Fruit fly (Drosophila melanogaster): Measurements from ENCODE around the gene Oatp33Ea.

Oatp33Ea gene

dm6 chr2L:12434535-12434938 is 11.2 kb downstream of the Oatp33Ea start, which contains the start of gene SC35 (continued):
- TF ChIP-seq CG34376 (GFP tag; optimal IDR thresholded peaks at IDR 0.05), result no peak
- TF ChIP-seq peb (GFP tag; IDR thresholded peaks at IDR 0.05), result no peak
- TF ChIP-seq eve (GFP tag; optimal IDR thresholded peaks at IDR 0.05), result no peak
- no peak for TF ChIP-seq ATbp (GFP tag; optimal IDR thresholded peaks at IDR 0.05)
- TF ChIP-seq disco-r (GFP tag; optimal IDR thresholded peaks at IDR 0.05), result no peak
- no peak for TF ChIP-seq CG10209 (GFP tag; optimal IDR thresholded peaks at IDR 0.05)
- TF ChIP-seq vfl (GFP tag; optimal IDR thresholded peaks at IDR 0.05), result no peak
- TF ChIP-seq CG6254 (GFP tag; optimal IDR thresholded peaks at IDR 0.05), result no peak
- no peak for TF ChIP-seq CG13775 (GFP tag; optimal IDR thresholded peaks at IDR 0.05)
- no peak for TF ChIP-seq toy (GFP tag; IDR thresholded peaks at IDR 0.05)
- no peak for TF ChIP-seq knrl (GFP tag; IDR thresholded peaks at IDR 0.05; ENCODE audit: partially characterized antibody)
- TF ChIP-seq sob (GFP tag; IDR thresholded peaks at IDR 0.05), result no peak
- TF ChIP-seq ranshi (GFP tag; IDR thresholded peaks at IDR 0.05), result no peak
- no peak for TF ChIP-seq CG11696 (GFP tag; IDR thresholded peaks at IDR 0.05)
- TF ChIP-seq Dip2 (GFP tag; IDR thresholded peaks at IDR 0.05), result no peak
- no peak for TF ChIP-seq CG7372 (GFP tag; IDR thresholded peaks at IDR 0.05)
- TF ChIP-seq CG42726 (GFP tag; IDR thresholded peaks at IDR 0.05; ENCODE audit: partially characterized antibody), result no peak
- TF ChIP-seq CG5953 (GFP tag; IDR thresholded peaks at IDR 0.05), result no peak
- TF ChIP-seq CG9876 (GFP tag; optimal IDR thresholded peaks at IDR 0.05), result no peak
- peak; percentile 82 for TF ChIP-seq pzg (GFP tag; optimal IDR thresholded peaks at IDR 0.05)
- TF ChIP-seq Lhr (GFP tag; optimal IDR thresholded peaks at IDR 0.05), result no peak
- no peak for TF ChIP-seq chn (GFP tag; optimal IDR thresholded peaks at IDR 0.05)
- no peak for TF ChIP-seq dan (GFP tag; IDR thresholded peaks at IDR 0.05)
- TF ChIP-seq lab (GFP tag; optimal IDR thresholded peaks at IDR 0.05), result no peak
- no peak for TF ChIP-seq Fer1 (GFP tag; optimal IDR thresholded peaks at IDR 0.05)
- TF ChIP-seq nerfin-2 (GFP tag; IDR thresholded peaks at IDR 0.05; ENCODE audit: partially characterized antibody), result no peak
- TF ChIP-seq CG15601 (tag; optimal IDR thresholded peaks at IDR 0.05), result no peak
- peak; percentile 83 for TF ChIP-seq dm (GFP tag; optimal IDR thresholded peaks at IDR 0.05)
- no peak for TF ChIP-seq Jarid2 (GFP tag; optimal IDR thresholded peaks at IDR 0.05)
- TF ChIP-seq Six4 (GFP tag; optimal IDR thresholded peaks at IDR 0.05), result no peak
- no peak for TF ChIP-seq CG1832 (GFP tag; optimal IDR thresholded peaks at IDR 0.05)
- TF ChIP-seq CG4617 (GFP tag; optimal IDR thresholded peaks at IDR 0.05; ENCODE audit: borderline replicate concordance), result peak; percentile 65
- TF ChIP-seq Atf6 (GFP tag; IDR thresholded peaks at IDR 0.05), result no peak
- no peak for TF ChIP-seq stc (GFP tag; IDR thresholded peaks at IDR 0.05)
- no peak for TF ChIP-seq Nf-YA (GFP tag; IDR thresholded peaks at IDR 0.05)
- TF ChIP-seq CG12236 (GFP tag; optimal IDR thresholded peaks at IDR 0.05), result no peak
- TF ChIP-seq Stat92E (GFP tag; optimal IDR thresholded peaks at IDR 0.05), result peak in 1 of 3 experiments; percentile 14
- no peak for TF ChIP-seq jumu (GFP tag; optimal IDR thresholded peaks at IDR 0.05)
- no peak for TF ChIP-seq tin (GFP tag; optimal IDR thresholded peaks at IDR 0.05)
- no peak for TF ChIP-seq nmo (GFP tag; optimal IDR thresholded peaks at IDR 0.05)
- TF ChIP-seq CG10959 (GFP tag; IDR thresholded peaks at IDR 0.05), result no peak
- TF ChIP-seq wek (GFP tag; optimal IDR thresholded peaks at IDR 0.05), result no peak
- TF ChIP-seq crc (GFP tag; optimal IDR thresholded peaks at IDR 0.05), result no peak
- TF ChIP-seq HLHmδ (GFP tag; optimal IDR thresholded peaks at IDR 0.05), result peak; percentile 57
- peak; percentile 96 for TF ChIP-seq MESR4 (GFP tag; optimal IDR thresholded peaks at IDR 0.05)
- no peak for TF ChIP-seq amos (GFP tag; IDR thresholded peaks at IDR 0.05; ENCODE audit: partially characterized antibody)
- no peak for TF ChIP-seq Doc3 (GFP tag; IDR thresholded peaks at IDR 0.05; ENCODE audit: partially characterized antibody)
- TF ChIP-seq CG11093 (GFP tag; IDR thresholded peaks at IDR 0.05), result no peak
- TF ChIP-seq Nf-YC (tag; optimal IDR thresholded peaks at IDR 0.05), result no peak
- TF ChIP-seq CG10462 (GFP tag; optimal IDR thresholded peaks at IDR 0.05), result no peak
- TF ChIP-seq eyg (GFP tag; optimal IDR thresholded peaks at IDR 0.05), result no peak
